Fruit fly (Drosophila melanogaster) whole organism, adult: ENCODE measurements around the gene Lerp.

ENCODE experiments used
- CG12768 ChIP-seq: fragments of 200-800 bp; sonication (Bioruptor generic); optimal IDR thresholded peaks from 2 replicates; lab custom pipeline; 2017; ENCODE audit warnings: missing biosample characterization, missing genetic modification characterization, mild to moderate bottlenecking, moderate library complexity, missing genetic modification reagents
- CG14711 ChIP-seq: fragments of 200-800 bp; sonication (Bioruptor generic); optimal IDR thresholded peaks from 2 replicates; lab custom pipeline; 2018; ENCODE audit warnings: missing biosample characterization, mild to moderate bottlenecking, missing genetic modification characterization, moderate library complexity
- CG7045 ChIP-seq: fragments of 200-800 bp; sonication (Bioruptor generic); optimal IDR thresholded peaks from 2 replicates; lab custom pipeline; 2017; ENCODE audit warnings: missing biosample characterization, mild to moderate bottlenecking, missing genetic modification characterization
- bab1 ChIP-seq: fragments of 200-800 bp; sonication (Bioruptor generic); optimal IDR thresholded peaks from 3 replicates; lab custom pipeline; 2019; ENCODE audit warnings: missing biosample characterization, mild to moderate bottlenecking, missing genetic modification characterization, moderate library complexity
- cic ChIP-seq: fragments of 200-800 bp; sonication (Bioruptor generic); optimal IDR thresholded peaks from 2 replicates; lab custom pipeline; 2017; ENCODE audit warnings: missing biosample characterization, mild to moderate bottlenecking, missing genetic modification characterization, moderate library complexity
- kay ChIP-seq: fragments of 200-800 bp; sonication (Bioruptor generic); peaks from one replicate; lab custom pipeline; 2016; ENCODE audit warnings: missing biosample characterization, missing genetic modification characterization, borderline replicate concordance
- ovo ChIP-seq: fragments of 200-800 bp; sonication (Bioruptor generic); optimal IDR thresholded peaks from 2 replicates; lab custom pipeline; 2016; ENCODE audit warnings: missing biosample characterization, missing genetic modification characterization
- pad ChIP-seq: fragments of 200-800 bp; sonication (Bioruptor generic); optimal IDR thresholded peaks from 3 replicates; lab custom pipeline; 2017; ENCODE audit warnings: missing biosample characterization, missing genetic modification characterization, mild to moderate bottlenecking, moderate library complexity, missing genetic modification reagents
- toe ChIP-seq: fragments of 200-800 bp; sonication (Bioruptor generic); optimal IDR thresholded peaks from 2 replicates; lab custom pipeline; 2016; ENCODE audit warnings: missing biosample characterization, missing genetic modification characterization

- no peak for TF ChIP-seq cic
- peak; percentile 63 for TF ChIP-seq CG7045
- TF ChIP-seq CG14711 (tag; lab: Kevin White, UChicago), result no peak
- no peak for TF ChIP-seq bab1 (GFP tag; lab: Kevin White, UChicago)
- no peak for TF ChIP-seq toe (GFP tag; lab: Kevin White, UChicago)
- no peak for TF ChIP-seq ovo
- no peak for TF ChIP-seq kay (GFP tag; lab: Kevin White, UChicago)
- TF ChIP-seq pad (GFP tag; lab: Kevin White, UChicago), result no peak
- TF ChIP-seq CG12768, result peak; percentile 45
These were observed 3.7 kb downstream of the Lerp start for dm6 chr3R:26859228-26859627.
